Fruit fly (Drosophila melanogaster) whole organism, pupa: ENCODE measurements around the gene CG1971.

Experiments used
- CG10348 ChIP-seq: fragments of 200-800 bp; sonication (Bioruptor generic); IDR thresholded peaks from 2 replicates; pipeline ENCODE4 v1.3.6; 2022; ENCODE audit warnings: missing biosample characterization, missing genetic modification characterization
- CG8159 ChIP-seq: fragments of 200-800 bp; sonication (Bioruptor generic); optimal IDR thresholded peaks from 3 replicates; lab custom pipeline; 2018; ENCODE audit warnings: missing biosample characterization, mild to moderate bottlenecking, missing genetic modification characterization, moderate library complexity
- EcR ChIP-seq: fragments of 200-800 bp; sonication (Bioruptor generic); optimal IDR thresholded peaks from 3 replicates; lab custom pipeline; 2019; ENCODE audit warnings: missing biosample characterization, missing genetic modification characterization, mild to moderate bottlenecking, moderate library complexity, missing genetic modification reagents
- Ets98B ChIP-seq: fragments of 200-800 bp; sonication (Bioruptor generic); IDR thresholded peaks from 2 replicates; pipeline ENCODE4 v1.3.6; 2022; ENCODE audit warnings: missing biosample characterization, missing genetic modification characterization
- Pif1A ChIP-seq: fragments of 200-800 bp; sonication (Bioruptor generic); optimal IDR thresholded peaks from 3 replicates; lab custom pipeline; 2016; ENCODE audit warnings: missing biosample characterization, missing genetic modification characterization
- Snoo ChIP-seq: fragments of 200-800 bp; sonication (Bioruptor generic); optimal IDR thresholded peaks from 3 replicates; lab custom pipeline; 2017; ENCODE audit warnings: missing biosample characterization, mild to moderate bottlenecking, missing genetic modification characterization, inconsistent platforms
- fd96Ca ChIP-seq: fragments of 200-800 bp; sonication (Bioruptor generic); IDR thresholded peaks from 3 replicates; pipeline ENCODE4 v1.3.6; 2022; ENCODE audit warnings: missing biosample characterization, missing genetic modification characterization
- gl ChIP-seq: fragments of 200-800 bp; sonication (Bioruptor generic); optimal IDR thresholded peaks from 2 replicates; lab custom pipeline; 2018; ENCODE audit warnings: missing biosample characterization, mild to moderate bottlenecking, missing genetic modification characterization
- rn ChIP-seq: fragments of 200-800 bp; sonication (Bioruptor generic); IDR thresholded peaks from 2 replicates; pipeline ENCODE4 v1.3.6; 2022; ENCODE audit warnings: missing biosample characterization, missing genetic modification characterization

dm6 chr3R:31812117-31812975 lies 7.1 kb downstream of the CG1971 start, which contains the start of the genes FeCH and RhoGAP100F:
- TF ChIP-seq CG8159 (tag; lab: Kevin White, UChicago): no peak
- no peak for TF ChIP-seq fd96Ca (GFP tag; lab: Robert Waterston, UW)
- TF ChIP-seq gl (tag; lab: Kevin White, UChicago): no peak
- TF ChIP-seq Pif1A (GFP tag; lab: Kevin White, UChicago): no peak
- TF ChIP-seq EcR (GFP tag; lab: Kevin White, UChicago): no peak
- no peak for TF ChIP-seq CG10348 (GFP tag; lab: Robert Waterston, UW)
- TF ChIP-seq rn: no peak
- no peak for TF ChIP-seq Snoo (tag; lab: Kevin White, UChicago)
- no peak for TF ChIP-seq Ets98B (GFP tag; lab: Robert Waterston, UW)
